Worm (Caenorhabditis elegans) whole organism, late embryonic: ENCODE data around the gene ZK185.4.

Experiments
- T23F11.4 ChIP-seq: fragments of 200-800 bp; sonication (Bioruptor generic); optimal IDR thresholded peaks from 2 replicates; lab custom pipeline; 2018; ENCODE audit warnings: mild to moderate bottlenecking, missing genetic modification characterization, missing compliant biosample characterization
- ama-1 ChIP-seq: fragments of 150-350 bp; optimal IDR thresholded peaks from 2 replicates; lab custom pipeline; 2014
- ceh-2 ChIP-seq: sonication (generic microtip); optimal IDR thresholded peaks from 2 replicates; lab custom pipeline; 2016; ENCODE audit warnings: missing genotype, missing genetic modification characterization, missing compliant biosample characterization
- ceh-30 ChIP-seq: fragments of 150-350 bp; optimal IDR thresholded peaks from 2 replicates; lab custom pipeline; 2014; ENCODE audit warnings: missing biosample characterization, missing genetic modification characterization
- ceh-31 ChIP-seq: sonication (generic microtip); optimal IDR thresholded peaks from 2 replicates; lab custom pipeline; 2016; ENCODE audit warnings: missing genetic modification characterization, missing compliant biosample characterization
- elt-2 ChIP-seq: sonication (generic microtip); optimal IDR thresholded peaks from 2 replicates; lab custom pipeline; 2016; ENCODE audit warnings: missing genetic modification reagents, missing genetic modification characterization, missing compliant biosample characterization
- elt-4 ChIP-seq: sonication (generic microtip); optimal IDR thresholded peaks from 2 replicates; lab custom pipeline; 2016; ENCODE audit warnings: missing genetic modification characterization, missing compliant biosample characterization
- nhr-11 ChIP-seq: fragments of 150-350 bp; optimal IDR thresholded peaks from 2 replicates; lab custom pipeline; 2014; ENCODE audit warnings: missing biosample characterization, missing genetic modification characterization
- pat-9 ChIP-seq: fragments of 200-800 bp; sonication (Bioruptor generic); optimal IDR thresholded peaks from 2 replicates; lab custom pipeline; 2018; ENCODE audit warnings: mild to moderate bottlenecking, missing genetic modification characterization, moderate library complexity, missing compliant biosample characterization
- rnt-1 ChIP-seq: sonication (generic microtip); optimal IDR thresholded peaks from 2 replicates; lab custom pipeline; 2016; ENCODE audit warnings: missing genetic modification characterization, missing compliant biosample characterization
- tbx-7 ChIP-seq: sonication (generic microtip); optimal IDR thresholded peaks from 2 replicates; lab custom pipeline; 2016; ENCODE audit warnings: missing genotype, missing genetic modification characterization, missing compliant biosample characterization
- ztf-16 ChIP-seq: sonication (generic microtip); optimal IDR thresholded peaks from 2 replicates; lab custom pipeline; 2017; ENCODE audit warnings: missing genetic modification characterization, missing compliant biosample characterization

ce11 chrIV:4574051-4574450 lies 41.1 kb upstream of the ZK185.4 start:
- TF ChIP-seq elt-2 (tag; lab: Kevin White, UChicago) (no peak), tbx-7 (no peak), nhr-11 (no peak), ztf-16 (no peak), T23F11.4 (GFP tag; lab: Kevin White, UChicago) (no peak), pat-9 (no peak), elt-4 (tag; lab: Kevin White, UChicago) (no peak), ceh-30 (tag; lab: Kevin White, UChicago) (no peak), ceh-2 (tag; lab: Kevin White, UChicago) (no peak), rnt-1 (tag; lab: Kevin White, UChicago) (no peak), ceh-31 (tag; lab: Kevin White, UChicago) (no peak), ama-1 (lab: Kevin White, UChicago) (no peak)
